Worm (Caenorhabditis elegans): ENCODE results near the gene F23H11.4.

DNA sequence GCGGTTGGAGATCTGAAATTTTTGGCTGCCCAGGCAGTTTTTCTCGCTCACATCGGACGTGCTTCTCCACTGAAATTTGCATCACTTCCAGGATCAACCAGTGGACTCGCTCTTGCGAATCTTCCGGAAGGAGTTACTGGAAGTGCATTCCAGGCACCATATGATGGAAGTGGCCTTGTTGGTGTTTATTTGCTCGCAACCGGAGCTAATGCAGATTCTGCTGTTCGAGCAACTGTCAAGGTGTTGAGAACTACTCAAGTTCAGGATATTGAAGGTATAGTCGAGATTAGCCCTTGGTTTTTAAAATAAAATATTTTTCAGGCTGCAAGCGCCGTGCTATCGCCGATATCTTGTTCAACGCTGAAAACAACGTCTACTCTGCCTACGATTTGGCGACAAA is 26.5 kb downstream of the F23H11.4 start:
- TF ChIP-seq nhr-11 (tag; optimal IDR thresholded peaks at IDR 0.05) (no peak), elt-2 (tag; optimal IDR thresholded peaks at IDR 0.05) (no peak), rnt-1 (tag; optimal IDR thresholded peaks at IDR 0.05) (no peak), odd-2 (tag; optimal IDR thresholded peaks at IDR 0.05) (no peak), dve-1 (tag; optimal IDR thresholded peaks at IDR 0.05) (no peak)

Measured in whole organism, late embryonic.